Fruit fly (Drosophila melanogaster) whole organism, embryonic: Measurements from ENCODE around the gene Rbm13.
A peak's percentile ranks its signal among the peaks of the same experiment; 100 is the strongest.

Source experiments
- Adf1 ChIP-seq: fragments of 200-800 bp; sonication (Bioruptor generic); IDR thresholded peaks from 2 replicates; pipeline ENCODE4 v1.3.6; 2022; ENCODE audit warnings: missing biosample characterization, missing genetic modification characterization
- Antp ChIP-seq: fragments of 200-800 bp; sonication (Bioruptor generic); optimal IDR thresholded peaks from 3 replicates; lab custom pipeline; 2016; ENCODE audit warnings: missing biosample characterization, missing genetic modification characterization
- Atf-2 ChIP-seq: fragments of 200-800 bp; sonication (Bioruptor generic); optimal IDR thresholded peaks from 2 replicates; lab custom pipeline; 2016; ENCODE audit warnings: missing biosample characterization, missing genetic modification characterization
- BEAF-32 ChIP-seq: fragments of 200-800 bp; sonication (Bioruptor generic); optimal IDR thresholded peaks from 3 replicates; lab custom pipeline; 2017; ENCODE audit warnings: missing biosample characterization, missing genetic modification characterization, mild to moderate bottlenecking, moderate library complexity, missing genetic modification reagents
- CG10543 ChIP-seq: fragments of 200-800 bp; sonication (Bioruptor generic); optimal IDR thresholded peaks from 3 replicates; lab custom pipeline; 2017; ENCODE audit warnings: missing biosample characterization, mild to moderate bottlenecking, missing genetic modification characterization, moderate library complexity
- CG11695 ChIP-seq: fragments of 200-800 bp; sonication (Bioruptor generic); IDR thresholded peaks from 3 replicates; pipeline ENCODE4 v1.3.6; 2022; ENCODE audit warnings: missing biosample characterization, missing genetic modification characterization
- CG13424 ChIP-seq: fragments of 200-800 bp; sonication (Bioruptor generic); optimal IDR thresholded peaks from 2 replicates; lab custom pipeline; 2019; ENCODE audit warnings: missing biosample characterization, mild to moderate bottlenecking, missing genetic modification characterization, moderate library complexity
- CG13775 ChIP-seq: fragments of 200-800 bp; sonication (Bioruptor generic); optimal IDR thresholded peaks from 3 replicates; lab custom pipeline; 2017; ENCODE audit warnings: missing biosample characterization, mild to moderate bottlenecking, missing genetic modification characterization
- CG13894 ChIP-seq: fragments of 200-800 bp; sonication (Bioruptor generic); optimal IDR thresholded peaks from 3 replicates; lab custom pipeline; 2018; ENCODE audit warnings: missing biosample characterization, mild to moderate bottlenecking, missing genetic modification characterization, moderate library complexity
- CG15479 ChIP-seq: fragments of 200-800 bp; sonication (Bioruptor generic); optimal IDR thresholded peaks from 3 replicates; lab custom pipeline; 2019; ENCODE audit warnings: missing biosample characterization, mild to moderate bottlenecking, missing genetic modification characterization, moderate library complexity
- CG15601 ChIP-seq: fragments of 200-800 bp; sonication (Bioruptor generic); optimal IDR thresholded peaks from 3 replicates; lab custom pipeline; 2019; ENCODE audit warnings: missing biosample characterization, mild to moderate bottlenecking, missing genetic modification characterization, moderate library complexity
- CG17829 ChIP-seq: fragments of 200-800 bp; optimal IDR thresholded peaks from 2 replicates; lab custom pipeline; 2019; ENCODE audit warnings: missing biosample characterization, mild to moderate bottlenecking, missing genetic modification characterization, moderate library complexity
- CG30431 ChIP-seq: fragments of 200-800 bp; sonication (Bioruptor generic); optimal IDR thresholded peaks from 2 replicates; lab custom pipeline; 2017; ENCODE audit warnings: missing biosample characterization, missing genetic modification characterization
- CG3163 ChIP-seq: fragments of 200-800 bp; sonication (Bioruptor generic); optimal IDR thresholded peaks from 3 replicates; lab custom pipeline; 2016; ENCODE audit warnings: missing biosample characterization, missing genetic modification characterization
- CG3726 ChIP-seq: fragments of 200-800 bp; sonication (Bioruptor generic); IDR thresholded peaks from 3 replicates; pipeline ENCODE4, ENCODE4 v1.3.6; 2022; ENCODE audit warnings: missing biosample characterization, missing genetic modification characterization
- CG3847 ChIP-seq: fragments of 200-800 bp; sonication (Bioruptor generic); IDR thresholded peaks from 2 replicates; pipeline ENCODE4 v1.3.6; 2022; ENCODE audit warnings: missing biosample characterization, missing genetic modification characterization
- CG4404 ChIP-seq: fragments of 200-800 bp; sonication (Bioruptor generic); IDR thresholded peaks from 2 replicates; pipeline ENCODE4 v1.3.6; 2022; ENCODE audit warnings: missing biosample characterization, missing genetic modification characterization
- CG4424 ChIP-seq: fragments of 200-800 bp; sonication (Bioruptor generic); optimal IDR thresholded peaks from 3 replicates; lab custom pipeline; 2016; ENCODE audit warnings: missing biosample characterization, missing genetic modification characterization
- CG4730 ChIP-seq: fragments of 200-800 bp; sonication (Bioruptor generic); IDR thresholded peaks from 2 replicates; pipeline ENCODE4 v1.3.6; 2022; ENCODE audit warnings: missing biosample characterization, missing genetic modification characterization
- CG5180 ChIP-seq: fragments of 200-800 bp; sonication (Bioruptor generic); optimal IDR thresholded peaks from 3 replicates; lab custom pipeline; 2017; ENCODE audit warnings: missing biosample characterization, missing genetic modification characterization, mild to moderate bottlenecking, moderate library complexity, missing genetic modification reagents
- CG7987 ChIP-seq: fragments of 200-800 bp; sonication (Bioruptor generic); optimal IDR thresholded peaks from 2 replicates; lab custom pipeline; 2018; ENCODE audit warnings: missing biosample characterization, mild to moderate bottlenecking, missing genetic modification characterization, moderate library complexity
- CG8388 ChIP-seq: fragments of 200-800 bp; sonication (Bioruptor generic); optimal IDR thresholded peaks from 2 replicates; lab custom pipeline; 2019; ENCODE audit warnings: missing biosample characterization, mild to moderate bottlenecking, missing genetic modification characterization, moderate library complexity
- CG8765 ChIP-seq: fragments of 200-800 bp; sonication (Bioruptor generic); IDR thresholded peaks from 2 replicates; pipeline ENCODE4 v1.3.6; 2022; ENCODE audit warnings: missing biosample characterization, missing genetic modification characterization
- CG9727 ChIP-seq: fragments of 200-800 bp; sonication (Bioruptor generic); optimal IDR thresholded peaks from 3 replicates; lab custom pipeline; 2017; ENCODE audit warnings: missing biosample characterization, mild to moderate bottlenecking, missing genetic modification characterization
- Dbx ChIP-seq: fragments of 200-800 bp; sonication (Bioruptor generic); IDR thresholded peaks from 3 replicates; pipeline ENCODE4 v1.3.6; 2022; ENCODE audit warnings: missing biosample characterization, missing genetic modification characterization
- Gug ChIP-seq: fragments of 200-800 bp; sonication (Bioruptor generic); IDR thresholded peaks from 4 replicates; pipeline ENCODE4 v1.3.6; 2022; ENCODE audit warnings: missing biosample characterization, missing genetic modification characterization
- H2.0 ChIP-seq: fragments of 200-800 bp; sonication (Bioruptor generic); IDR thresholded peaks from 2 replicates; pipeline ENCODE4 v1.3.6; 2022; ENCODE audit warnings: missing biosample characterization, missing genetic modification characterization
- Hand ChIP-seq: fragments of 200-800 bp; sonication (Bioruptor generic); optimal IDR thresholded peaks from 2 replicates; lab custom pipeline; 2017; ENCODE audit warnings: mild to moderate bottlenecking, missing biosample characterization, missing genetic modification reagents, missing genetic modification characterization
- Lim3 ChIP-seq: fragments of 200-800 bp; sonication (Bioruptor generic); IDR thresholded peaks from 2 replicates; pipeline ENCODE4 v1.3.6; 2022; ENCODE audit warnings: missing biosample characterization, missing genetic modification characterization
- Lpt ChIP-seq: fragments of >200 bp; optimal IDR thresholded peaks from 2 replicates; lab custom pipeline; 2018; ENCODE audit warnings: missing biosample characterization, missing genetic modification characterization
- MESR4 ChIP-seq: fragments of 200-800 bp; sonication (Bioruptor generic); optimal IDR thresholded peaks from 2 replicates; lab custom pipeline; 2018; ENCODE audit warnings: missing biosample characterization, mild to moderate bottlenecking, missing genetic modification characterization, moderate library complexity
- Max ChIP-seq: fragments of 200-800 bp; sonication (Bioruptor generic); optimal IDR thresholded peaks from 2 replicates; lab custom pipeline; 2016; ENCODE audit warnings: missing biosample characterization, mild to moderate bottlenecking, missing genetic modification characterization
- Mes4 ChIP-seq: fragments of 200-800 bp; sonication (Bioruptor generic); optimal IDR thresholded peaks from 2 replicates; lab custom pipeline; 2016; ENCODE audit warnings: missing biosample characterization, missing genetic modification characterization
- NC2α ChIP-seq: fragments of 200-800 bp; sonication (Bioruptor generic); optimal IDR thresholded peaks from 2 replicates; lab custom pipeline; 2016; ENCODE audit warnings: missing biosample characterization, missing genetic modification characterization
- NFAT ChIP-seq: fragments of 200-800 bp; sonication (Bioruptor generic); IDR thresholded peaks from 2 replicates; pipeline ENCODE4 v1.3.6; 2022; ENCODE audit warnings: missing biosample characterization, missing genetic modification characterization
- NK7.1 ChIP-seq: fragments of 200-800 bp; sonication (Bioruptor generic); optimal IDR thresholded peaks from 3 replicates; lab custom pipeline; 2016; ENCODE audit warnings: missing biosample characterization, missing genetic modification characterization
- Poxn ChIP-seq: fragments of 200-800 bp; sonication (Bioruptor generic); IDR thresholded peaks from 2 replicates; pipeline ENCODE4 v1.3.6; 2022; ENCODE audit warnings: missing biosample characterization, missing genetic modification characterization
- Ssrp ChIP-seq: fragments of 200-800 bp; sonication (Bioruptor generic); optimal IDR thresholded peaks from 2 replicates; lab custom pipeline; 2018; ENCODE audit warnings: missing biosample characterization, mild to moderate bottlenecking, missing genetic modification characterization, moderate library complexity
- Xrp1 ChIP-seq: fragments of 200-800 bp; sonication (Bioruptor generic); IDR thresholded peaks from 2 replicates; pipeline ENCODE4 v1.3.6; 2022; ENCODE audit warnings: missing biosample characterization, missing genetic modification characterization
- emc ChIP-seq: fragments of 200-800 bp; sonication (Bioruptor generic); optimal IDR thresholded peaks from 2 replicates; lab custom pipeline; 2016; ENCODE audit warnings: missing biosample characterization, missing genetic modification characterization
- fd3F ChIP-seq: fragments of 200-800 bp; sonication (Bioruptor generic); optimal IDR thresholded peaks from 2 replicates; lab custom pipeline; 2018; ENCODE audit warnings: missing biosample characterization, mild to moderate bottlenecking, missing genetic modification characterization, moderate library complexity
- ken ChIP-seq: fragments of 200-800 bp; sonication (Bioruptor generic); IDR thresholded peaks from 3 replicates; pipeline ENCODE4 v1.3.6; 2022; ENCODE audit warnings: missing biosample characterization, missing genetic modification characterization
- mam ChIP-seq: fragments of 200-800 bp; sonication (Bioruptor generic); optimal IDR thresholded peaks from 3 replicates; lab custom pipeline; 2016; ENCODE audit warnings: missing biosample characterization, missing genetic modification characterization
- pho ChIP-seq: fragments of 200-800 bp; sonication (Bioruptor generic); optimal IDR thresholded peaks from 2 replicates; lab custom pipeline; 2016; ENCODE audit warnings: missing biosample characterization, missing genetic modification characterization
- phol ChIP-seq: fragments of 200-800 bp; sonication (Bioruptor generic); optimal IDR thresholded peaks from 3 replicates; lab custom pipeline; 2018; ENCODE audit warnings: missing biosample characterization, mild to moderate bottlenecking, missing genetic modification characterization, moderate library complexity
- pita ChIP-seq: fragments of 200-800 bp; sonication (Bioruptor generic); optimal IDR thresholded peaks from 2 replicates; lab custom pipeline; 2017; ENCODE audit warnings: missing biosample characterization, mild to moderate bottlenecking, missing genetic modification characterization
- repo ChIP-seq: fragments of 200-800 bp; sonication (Bioruptor generic); optimal IDR thresholded peaks from 2 replicates; lab custom pipeline; 2016; ENCODE audit warnings: missing biosample characterization, missing genetic modification characterization
- shn ChIP-seq: fragments of 200-800 bp; sonication (Bioruptor generic); optimal IDR thresholded peaks from 3 replicates; lab custom pipeline; 2016; ENCODE audit warnings: missing biosample characterization, missing genetic modification characterization
- sob ChIP-seq: fragments of 200-800 bp; sonication (Bioruptor generic); IDR thresholded peaks from 2 replicates; pipeline ENCODE4 v1.3.6; 2022; ENCODE audit warnings: missing biosample characterization, missing genetic modification characterization
- toy ChIP-seq: fragments of 200-800 bp; sonication (Bioruptor generic); IDR thresholded peaks from 2 replicates; pipeline ENCODE4 v1.3.6; 2022; ENCODE audit warnings: missing biosample characterization, missing genetic modification characterization
- tx ChIP-seq: fragments of 200-800 bp; sonication (Bioruptor generic); optimal IDR thresholded peaks from 2 replicates; lab custom pipeline; 2016; ENCODE audit warnings: missing biosample characterization, missing genetic modification characterization

Gene Rbm13

DNA sequence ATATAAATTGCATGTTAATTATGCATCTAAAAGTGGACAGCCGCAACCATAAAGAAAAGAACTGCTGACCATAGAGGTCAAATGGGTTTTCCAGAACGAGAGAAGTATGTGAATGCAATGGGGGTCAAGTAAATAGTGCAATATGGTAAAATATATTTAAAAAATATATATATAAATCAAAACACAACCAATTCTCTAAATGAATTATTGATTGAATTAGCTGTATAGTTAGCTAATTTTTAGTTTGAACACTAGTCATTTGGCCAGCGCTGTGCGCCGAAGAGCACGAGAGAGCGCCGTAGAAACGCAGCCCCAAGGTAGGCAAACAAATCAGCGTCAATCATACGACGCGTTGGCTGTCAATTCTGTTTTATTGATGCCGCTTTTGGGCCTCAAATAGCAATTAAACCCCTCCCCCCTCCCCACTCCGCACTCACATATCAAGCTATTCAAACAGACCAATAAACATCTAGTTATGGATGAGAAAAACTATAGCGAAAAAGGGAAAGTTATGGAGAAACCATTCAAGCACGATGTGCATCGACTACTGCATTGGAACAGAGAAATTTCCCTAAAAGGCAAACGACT is 22.4 kb upstream of the Rbm13 start (continued):
- peak; percentile 86 for TF ChIP-seq CG17829 (tag; lab: Kevin White, UChicago)
- TF ChIP-seq pita (GFP tag; lab: Kevin White, UChicago) = no peak
- TF ChIP-seq emc (GFP tag; lab: Kevin White, UChicago) = no peak
- peak; percentile 67 for TF ChIP-seq Hand (GFP tag; lab: Kevin White, UChicago)
- TF ChIP-seq CG4424 = peak; percentile 82
- TF ChIP-seq Antp (GFP tag; lab: Kevin White, UChicago) = no peak
- peak; percentile 32; the same call in 1 of the 2 replicates for TF ChIP-seq Poxn
- peak; percentile 82 for TF ChIP-seq phol (tag; lab: Kevin White, UChicago)
- TF ChIP-seq Mes4 (GFP tag; lab: Kevin White, UChicago) = no peak
- TF ChIP-seq CG10543 (GFP tag; lab: Kevin White, UChicago) = peak; percentile 19
- TF ChIP-seq fd3F = peak; percentile 75
- TF ChIP-seq CG15601 (tag; lab: Kevin White, UChicago) = peak; percentile 71
- TF ChIP-seq Dbx (GFP tag; lab: Robert Waterston, UW) = peak; percentile 86
- TF ChIP-seq CG5180 (GFP tag; lab: Kevin White, UChicago) = peak; percentile 51
- peak; percentile 91 for TF ChIP-seq sob (GFP tag; lab: Robert Waterston, UW)
- TF ChIP-seq CG13894 = peak; percentile 56
- TF ChIP-seq tx (GFP tag; lab: Kevin White, UChicago) = no peak
- TF ChIP-seq CG9727 (GFP tag; lab: Kevin White, UChicago) = peak; percentile 80
- TF ChIP-seq Ssrp (tag; lab: Kevin White, UChicago) = peak; percentile 79
- TF ChIP-seq NC2α (GFP tag; lab: Kevin White, UChicago) = no peak
- no peak for TF ChIP-seq shn
- no peak for TF ChIP-seq Atf-2
- TF ChIP-seq CG13424 (tag; lab: Kevin White, UChicago) = peak; percentile 84
- TF ChIP-seq MESR4 = peak; percentile 2
- peak; percentile 83 for TF ChIP-seq H2.0
- TF ChIP-seq CG4730 (GFP tag; lab: Robert Waterston, UW) = peak; percentile 77; the same call in 1 of the 2 replicates
- TF ChIP-seq ken (GFP tag; lab: Robert Waterston, UW) = peak; percentile 88
- peak; percentile 65 for TF ChIP-seq Gug (GFP tag; lab: Robert Waterston, UW)
- TF ChIP-seq CG3847 (GFP tag; lab: Robert Waterston, UW) = peak; percentile 76
- no peak for TF ChIP-seq pho (GFP tag; lab: Kevin White, UChicago)
- TF ChIP-seq CG15479 (GFP tag; lab: Kevin White, UChicago) = no peak
- peak; percentile 68 for TF ChIP-seq toy (GFP tag; lab: Robert Waterston, UW)
- no peak for TF ChIP-seq Lpt (GFP tag; lab: Kevin White, UChicago)
- peak; percentile 81 for TF ChIP-seq CG3726 (GFP tag; lab: Robert Waterston, UW)
- peak; percentile 92 for TF ChIP-seq Xrp1
- TF ChIP-seq NFAT (GFP tag; lab: Robert Waterston, UW) = peak; percentile 68
- no peak for TF ChIP-seq repo (GFP tag; lab: Kevin White, UChicago)
- no peak for TF ChIP-seq NK7.1 (GFP tag; lab: Kevin White, UChicago)
- TF ChIP-seq CG3163 = no peak
- peak; percentile 56 for TF ChIP-seq Adf1 (GFP tag; lab: Robert Waterston, UW)
- peak; percentile 93 for TF ChIP-seq CG11695 (GFP tag; lab: Robert Waterston, UW)
- no peak for TF ChIP-seq CG8765 (GFP tag; lab: Robert Waterston, UW)
- TF ChIP-seq CG4404 (GFP tag; lab: Robert Waterston, UW) = peak; percentile 50
- TF ChIP-seq CG30431 = peak; percentile 63
- peak; percentile 84 for TF ChIP-seq CG8388 (GFP tag; lab: Kevin White, UChicago)
- no peak for TF ChIP-seq BEAF-32 (GFP tag; lab: Kevin White, UChicago)
- TF ChIP-seq mam = peak; percentile 26
- TF ChIP-seq Max = peak; percentile 65
- peak; percentile 65; the same call in 1 of the 2 replicates for TF ChIP-seq Lim3 (GFP tag; lab: Robert Waterston, UW)
- peak; percentile 75 for TF ChIP-seq CG13775 (GFP tag; lab: Kevin White, UChicago)
- peak; percentile 29 for TF ChIP-seq CG7987 (GFP tag; lab: Kevin White, UChicago)
